Fruit fly (Drosophila melanogaster) S2 (cell line): ENCODE data around the gene CG32554.

Source experiments
- CG8478 ChIP-seq: fragments of >200 bp; optimal IDR thresholded peaks from 2 replicates; lab custom pipeline; 2018
- CTCF ChIP-seq, 2 experiments: fragments of >200 bp; optimal IDR thresholded peaks; 2 replicates each; lab custom pipeline; 2018

DNA sequence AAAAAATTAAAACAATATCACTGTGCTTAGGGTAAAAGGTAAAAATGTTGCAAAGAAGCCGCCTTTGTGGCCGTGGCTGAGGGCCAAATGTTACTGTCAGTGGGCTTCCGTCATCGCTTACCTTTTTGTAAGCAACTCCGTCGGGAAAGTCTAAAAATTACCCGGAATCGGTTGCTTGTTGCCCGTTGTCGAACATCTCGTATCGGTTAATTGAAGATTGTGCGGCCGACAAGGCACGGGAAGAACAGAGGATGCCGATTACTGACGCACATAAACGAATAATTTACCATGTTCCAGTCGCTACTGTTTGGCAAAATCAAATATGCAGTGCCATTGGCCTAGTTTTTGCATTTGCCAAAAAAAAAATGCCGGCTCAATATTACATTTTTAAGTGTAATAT, 3.5 kb upstream of the CG32554 start, which contains the start of gene Mco4:
- TF ChIP-seq CG8478 = no peak
- no peak for TF ChIP-seq CTCF (optimal IDR thresholded peaks at IDR 0.05; lab: Kevin White, UChicago)
